Fruit fly (Drosophila melanogaster) whole organism, embryonic: ENCODE results near the gene tj.
A peak's percentile ranks its signal among the peaks of the same experiment; 100 is the strongest.

ENCODE experiments used
- BEAF-32 ChIP-seq: fragments of 200-800 bp; sonication (Bioruptor generic); optimal IDR thresholded peaks from 3 replicates; lab custom pipeline; 2017; ENCODE audit warnings: missing biosample characterization, missing genetic modification characterization, mild to moderate bottlenecking, moderate library complexity, missing genetic modification reagents
- Bteb2 ChIP-seq: fragments of 200-800 bp; sonication (Bioruptor generic); optimal IDR thresholded peaks from 2 replicates; lab custom pipeline; 2016; ENCODE audit warnings: missing biosample characterization, missing genetic modification characterization
- CG10147 ChIP-seq: fragments of 200-800 bp; sonication (Bioruptor generic); optimal IDR thresholded peaks from 2 replicates; lab custom pipeline; 2019; ENCODE audit warnings: missing biosample characterization, mild to moderate bottlenecking, missing genetic modification characterization, moderate library complexity
- CG11456 ChIP-seq: fragments of 200-800 bp; sonication (Bioruptor generic); IDR thresholded peaks from 3 replicates; pipeline ENCODE4 v1.3.6; 2022; ENCODE audit warnings: missing biosample characterization, missing genetic modification characterization
- CG12391 ChIP-seq: fragments of 200-800 bp; sonication (Bioruptor generic); optimal IDR thresholded peaks from 3 replicates; lab custom pipeline; 2018; ENCODE audit warnings: missing biosample characterization, mild to moderate bottlenecking, missing genetic modification characterization, moderate library complexity
- CG14860 ChIP-seq: fragments of 200-800 bp; sonication (Bioruptor generic); IDR thresholded peaks from 3 replicates; pipeline ENCODE4 v1.3.6; 2022; ENCODE audit warnings: missing biosample characterization, missing genetic modification characterization; ENCODE audit not compliant: partially characterized antibody
- CG1603 ChIP-seq: fragments of 200-800 bp; sonication (Bioruptor generic); optimal IDR thresholded peaks from 2 replicates; lab custom pipeline; 2019; ENCODE audit warnings: missing biosample characterization, mild to moderate bottlenecking, missing genetic modification characterization, moderate library complexity
- CG17829 ChIP-seq: fragments of 200-800 bp; optimal IDR thresholded peaks from 2 replicates; lab custom pipeline; 2019; ENCODE audit warnings: missing biosample characterization, mild to moderate bottlenecking, missing genetic modification characterization, moderate library complexity
- CG17912 ChIP-seq: fragments of 200-800 bp; sonication (Bioruptor generic); optimal IDR thresholded peaks from 2 replicates; lab custom pipeline; 2018; ENCODE audit warnings: missing biosample characterization, mild to moderate bottlenecking, missing genetic modification characterization
- CG2120 ChIP-seq: fragments of 200-800 bp; sonication (Bioruptor generic); optimal IDR thresholded peaks from 3 replicates; lab custom pipeline; 2016; ENCODE audit warnings: missing biosample characterization, missing genetic modification characterization
- CG2199 ChIP-seq: fragments of 200-800 bp; sonication (Bioruptor generic); IDR thresholded peaks from 3 replicates; pipeline ENCODE4 v1.3.6; 2022; ENCODE audit warnings: missing biosample characterization, missing genetic modification characterization
- CG31441 ChIP-seq: fragments of 200-800 bp; sonication (Bioruptor generic); IDR thresholded peaks from 2 replicates; pipeline ENCODE4 v1.3.6; 2022; ENCODE audit warnings: missing biosample characterization, missing genetic modification characterization
- CG33557 ChIP-seq: fragments of 200-800 bp; sonication (Bioruptor generic); optimal IDR thresholded peaks from 2 replicates; lab custom pipeline; 2019; ENCODE audit warnings: missing biosample characterization, mild to moderate bottlenecking, missing genetic modification characterization, moderate library complexity
- CG4617 ChIP-seq: fragments of 200-800 bp; sonication (Bioruptor generic); optimal IDR thresholded peaks from 3 replicates; lab custom pipeline; 2016; ENCODE audit warnings: missing biosample characterization, missing genetic modification characterization, borderline replicate concordance
- CG7372 ChIP-seq: fragments of 200-800 bp; sonication (Bioruptor generic); IDR thresholded peaks from 2 replicates; pipeline ENCODE4 v1.3.6; 2022; ENCODE audit warnings: missing biosample characterization, missing genetic modification characterization
- CG8281 ChIP-seq: fragments of 200-800 bp; sonication (Bioruptor generic); optimal IDR thresholded peaks from 2 replicates; lab custom pipeline; 2018; ENCODE audit warnings: missing biosample characterization, mild to moderate bottlenecking, missing genetic modification characterization, moderate library complexity
- CG8290 ChIP-seq, 3 experiments: fragments of 200-800 bp; sonication (Bioruptor generic); optimal IDR thresholded peaks; 2 replicates each; lab custom pipeline; 2016 to 2019; ENCODE audit warnings: missing biosample characterization in 3 of 3, missing genetic modification characterization in 3 of 3, mild to moderate bottlenecking in 2 of 3, moderate library complexity in 1 of 3
- CG9609 ChIP-seq: fragments of 200-800 bp; sonication (Bioruptor generic); optimal IDR thresholded peaks from 3 replicates; lab custom pipeline; 2016; ENCODE audit warnings: missing biosample characterization, missing genetic modification characterization
- CG9817 ChIP-seq: fragments of 200-800 bp; sonication (Bioruptor generic); optimal IDR thresholded peaks from 2 replicates; lab custom pipeline; 2018; ENCODE audit warnings: missing biosample characterization, mild to moderate bottlenecking, missing genetic modification characterization, moderate library complexity
- D19A ChIP-seq: fragments of 200-800 bp; optimal IDR thresholded peaks from 3 replicates; lab custom pipeline; 2019; ENCODE audit warnings: missing biosample characterization, mild to moderate bottlenecking, missing genetic modification characterization, moderate library complexity
- Ets97D ChIP-seq: fragments of 200-800 bp; sonication (Bioruptor generic); optimal IDR thresholded peaks from 3 replicates; lab custom pipeline; 2016; ENCODE audit warnings: missing biosample characterization, missing genetic modification characterization
- H2.0 ChIP-seq: fragments of 200-800 bp; sonication (Bioruptor generic); IDR thresholded peaks from 2 replicates; pipeline ENCODE4 v1.3.6; 2022; ENCODE audit warnings: missing biosample characterization, missing genetic modification characterization
- HmgZ ChIP-seq: fragments of 200-800 bp; sonication (Bioruptor generic); optimal IDR thresholded peaks from 2 replicates; lab custom pipeline; 2018; ENCODE audit warnings: missing biosample characterization, mild to moderate bottlenecking, missing genetic modification characterization
- Hr51 ChIP-seq, 2 experiments: fragments of 200-800 bp; sonication (Bioruptor generic); optimal IDR thresholded peaks; 2 replicates in 1 of 2; 3 replicates in 1 of 2; lab custom pipeline; 2016 to 2018; ENCODE audit warnings: missing biosample characterization in 2 of 2, missing genetic modification characterization in 2 of 2, mild to moderate bottlenecking in 1 of 2, moderate library complexity in 1 of 2
- Hsf ChIP-seq: fragments of 200-800 bp; sonication (Bioruptor generic); optimal IDR thresholded peaks from 3 replicates; lab custom pipeline; 2016; ENCODE audit warnings: missing biosample characterization, missing genetic modification characterization
- Meics ChIP-seq: fragments of 200-800 bp; sonication (Bioruptor generic); optimal IDR thresholded peaks from 2 replicates; lab custom pipeline; 2017; ENCODE audit warnings: missing biosample characterization, mild to moderate bottlenecking, missing genetic modification characterization
- Mrtf ChIP-seq: fragments of 200-800 bp; sonication (Bioruptor generic); IDR thresholded peaks from 3 replicates; pipeline ENCODE4 v1.3.6; 2022; ENCODE audit warnings: missing biosample characterization, missing genetic modification characterization
- Nf-YC ChIP-seq: fragments of 200-800 bp; optimal IDR thresholded peaks from 3 replicates; lab custom pipeline; 2019; ENCODE audit warnings: missing biosample characterization, mild to moderate bottlenecking, missing genetic modification characterization, moderate library complexity
- Opbp ChIP-seq: fragments of 200-800 bp; sonication (Bioruptor generic); IDR thresholded peaks from 3 replicates; pipeline ENCODE4 v1.3.6; 2022; ENCODE audit warnings: missing biosample characterization, missing genetic modification characterization; ENCODE audit not compliant: partially characterized antibody
- PHDP ChIP-seq: fragments of 200-800 bp; sonication (Bioruptor generic); optimal IDR thresholded peaks from 3 replicates; lab custom pipeline; 2018; ENCODE audit warnings: missing biosample characterization, mild to moderate bottlenecking, missing genetic modification characterization, moderate library complexity
- Pdp1 ChIP-seq, 2 experiments: fragments of 200-800 bp; sonication (Bioruptor generic); optimal IDR thresholded peaks; 3 replicates each; lab custom pipeline; 2016; ENCODE audit warnings: missing biosample characterization in 2 of 2, missing genetic modification characterization in 2 of 2, mild to moderate bottlenecking in 1 of 2, moderate library complexity in 1 of 2
- Xbp1 ChIP-seq: fragments of 200-800 bp; sonication (Bioruptor generic); optimal IDR thresholded peaks from 3 replicates; lab custom pipeline; 2016; ENCODE audit warnings: missing biosample characterization, mild to moderate bottlenecking, missing genetic modification characterization
- Xrp1 ChIP-seq: fragments of 200-800 bp; sonication (Bioruptor generic); IDR thresholded peaks from 2 replicates; pipeline ENCODE4 v1.3.6; 2022; ENCODE audit warnings: missing biosample characterization, missing genetic modification characterization
- al ChIP-seq: fragments of 200-800 bp; sonication (Bioruptor generic); IDR thresholded peaks from 2 replicates; pipeline ENCODE4 v1.3.6; 2022; ENCODE audit warnings: missing biosample characterization, missing genetic modification characterization
- chif ChIP-seq, 2 experiments: fragments of 200-800 bp; sonication (Bioruptor generic); optimal IDR thresholded peaks; 3 replicates each; lab custom pipeline; 2016; ENCODE audit warnings: missing biosample characterization in 2 of 2, missing genetic modification characterization in 2 of 2
- croc ChIP-seq: fragments of 200-800 bp; sonication (Bioruptor generic); conservative IDR thresholded peaks from 3 replicates; pipeline ENCODE4 v1.3.6; 2022; ENCODE audit warnings: missing biosample characterization, missing genetic modification characterization
- dysf ChIP-seq: fragments of 200-800 bp; sonication (Bioruptor generic); IDR thresholded peaks from 3 replicates; pipeline ENCODE4 v1.3.6; 2022; ENCODE audit warnings: missing biosample characterization, missing genetic modification characterization
- ems ChIP-seq: fragments of 200-800 bp; sonication (Bioruptor generic); optimal IDR thresholded peaks from 3 replicates; lab custom pipeline; 2016; ENCODE audit warnings: missing biosample characterization, missing genetic modification characterization
- grau ChIP-seq: fragments of 200-800 bp; optimal IDR thresholded peaks from 3 replicates; lab custom pipeline; 2019; ENCODE audit warnings: missing biosample characterization, mild to moderate bottlenecking, missing genetic modification characterization, moderate library complexity
- insv ChIP-seq, 2 experiments: fragments of 200-800 bp; sonication (Bioruptor generic); optimal IDR thresholded peaks; 3 replicates each; lab custom pipeline; 2016 to 2018; ENCODE audit warnings: missing biosample characterization in 2 of 2, missing genetic modification characterization in 2 of 2
- phol ChIP-seq: fragments of 200-800 bp; sonication (Bioruptor generic); optimal IDR thresholded peaks from 3 replicates; lab custom pipeline; 2018; ENCODE audit warnings: missing biosample characterization, mild to moderate bottlenecking, missing genetic modification characterization, moderate library complexity
- run ChIP-seq: fragments of 200-800 bp; sonication (Bioruptor generic); optimal IDR thresholded peaks from 3 replicates; lab custom pipeline; 2018; ENCODE audit warnings: missing biosample characterization, mild to moderate bottlenecking, missing genetic modification characterization
- twi ChIP-seq: fragments of 200-800 bp; optimal IDR thresholded peaks from 2 replicates; lab custom pipeline; 2019; ENCODE audit warnings: missing biosample characterization, mild to moderate bottlenecking, missing genetic modification characterization, moderate library complexity
- vnd ChIP-seq: fragments of 200-800 bp; sonication (Bioruptor generic); IDR thresholded peaks from 3 replicates; pipeline ENCODE4 v1.3.6; 2022; ENCODE audit warnings: missing biosample characterization, missing genetic modification characterization; ENCODE audit not compliant: partially characterized antibody
- vvl ChIP-seq: fragments of 200-800 bp; sonication (Bioruptor generic); IDR thresholded peaks from 2 replicates; pipeline ENCODE4 v1.3.6; 2022; ENCODE audit warnings: missing biosample characterization, missing genetic modification characterization

The tj gene

DNA sequence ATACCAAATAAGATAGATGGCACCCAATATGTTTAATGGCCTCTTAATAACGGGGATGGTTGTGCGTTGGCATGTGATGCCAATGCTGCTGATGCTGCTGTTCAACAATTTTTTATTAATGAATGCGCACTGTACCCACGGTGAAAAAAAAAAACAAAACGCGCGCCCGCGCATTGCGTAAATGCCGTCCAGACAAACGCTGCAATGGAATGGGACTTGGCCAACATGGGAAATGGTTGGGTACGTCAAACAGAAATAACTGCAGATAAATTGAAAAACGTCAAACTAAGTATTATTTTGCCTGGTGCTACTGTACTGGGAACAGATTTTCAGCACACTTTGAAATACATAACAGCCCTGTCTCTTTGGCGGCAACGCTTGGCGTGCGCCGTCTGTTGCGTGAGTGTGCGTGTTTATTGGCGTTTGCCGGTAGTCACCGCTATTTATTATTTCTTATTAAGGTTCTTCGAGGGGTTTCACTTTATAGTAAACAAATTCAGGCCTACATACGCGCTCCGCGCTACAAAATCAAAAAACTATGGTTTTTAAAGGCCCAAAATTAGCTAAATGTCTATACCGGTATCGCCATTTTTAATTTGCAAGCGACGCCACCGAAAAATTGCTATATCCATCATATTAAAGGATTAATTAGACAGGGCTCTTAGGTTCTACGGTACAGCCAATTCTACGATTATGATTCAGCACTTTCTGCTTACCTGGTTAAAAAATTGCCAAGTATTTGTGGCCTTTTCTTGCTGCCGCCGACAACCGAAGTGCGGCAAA lies 11.3 kb upstream of the tj start (continued):
- peak; percentile 5 for TF ChIP-seq Xbp1 (GFP tag; lab: Kevin White, UChicago)
- no peak; the same call in 1 of the 3 replicates for TF ChIP-seq Opbp (GFP tag; lab: Robert Waterston, UW)
- no peak for TF ChIP-seq twi (tag; lab: Kevin White, UChicago)
- peak; percentile 53; the same call in 1 of the 2 replicates for TF ChIP-seq Xrp1 (GFP tag; lab: Robert Waterston, UW)
- 0 out of 2 replicates have a peak, but pooled peaks have one; percentile 16 for TF ChIP-seq CG31441 (GFP tag; lab: Robert Waterston, UW)
- TF ChIP-seq ems (GFP tag; lab: Kevin White, UChicago) = peak; percentile 1
- TF ChIP-seq phol (tag; lab: Kevin White, UChicago) = peak; percentile 78
- TF ChIP-seq Hr51 (GFP tag; optimal IDR thresholded peaks at IDR 0.05; lab: Kevin White, UChicago) = peak in 1 of 2 experiments; percentile 20
- peak; percentile 54; the same call in 2 of the 3 replicates for TF ChIP-seq dysf (GFP tag; lab: Robert Waterston, UW)
- peak; percentile 16 for TF ChIP-seq CG12391 (tag; lab: Kevin White, UChicago)
- no peak for TF ChIP-seq CG7372 (GFP tag; lab: Robert Waterston, UW)
- TF ChIP-seq Pdp1 (GFP tag; optimal IDR thresholded peaks at IDR 0.05; lab: Kevin White, UChicago) = peak; percentile 22 to 51
- TF ChIP-seq chif (GFP tag; optimal IDR thresholded peaks at IDR 0.05; lab: Kevin White, UChicago) = peak in 1 of 2 experiments; percentile 10

DNA sequence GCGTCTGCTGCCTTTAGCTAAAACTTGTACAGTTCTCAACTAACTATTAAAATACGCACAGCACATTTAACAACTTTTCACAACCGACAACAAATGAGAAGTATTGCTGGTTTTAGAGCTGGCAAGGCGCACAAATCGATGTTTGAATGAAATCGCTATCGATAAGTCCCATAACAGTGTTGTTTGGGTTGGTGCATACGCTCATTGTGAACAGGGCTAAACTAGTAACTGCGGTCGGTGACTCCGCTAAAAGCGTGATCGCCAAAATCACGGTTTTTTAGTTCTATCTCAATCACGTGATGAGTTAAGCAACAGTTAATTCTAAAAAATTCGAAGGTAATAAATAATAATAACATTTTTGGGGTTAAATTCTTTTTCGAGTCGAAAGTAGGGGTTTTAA lies 10.7 kb upstream of the tj start, which contains the start of gene Top2:
TSS of gene Top2 (minus strand) at position 110 of the 400 bp plus-strand sequence.
- TF ChIP-seq CG9817 (tag; lab: Kevin White, UChicago) = peak; percentile 30
- TF ChIP-seq HmgZ = peak; percentile 84
- no peak for TF ChIP-seq CG33557
- TF ChIP-seq CG8290 (GFP tag; optimal IDR thresholded peaks at IDR 0.05; lab: Kevin White, UChicago) = peak; percentile 81
- peak in 1 of 2 experiments; percentile 88 for TF ChIP-seq CG8290 (tag; optimal IDR thresholded peaks at IDR 0.05; lab: Kevin White, UChicago)
- TF ChIP-seq Nf-YC (tag; lab: Kevin White, UChicago) = peak; percentile 14
- TF ChIP-seq CG10147 = peak; percentile 22
- peak; percentile 77 for TF ChIP-seq vnd (GFP tag; lab: Robert Waterston, UW)
- TF ChIP-seq H2.0 (GFP tag; lab: Robert Waterston, UW) = no peak
- TF ChIP-seq CG17912 (GFP tag; lab: Kevin White, UChicago) = peak; percentile 16
- peak; percentile 39 for TF ChIP-seq Hsf (GFP tag; lab: Kevin White, UChicago)
- TF ChIP-seq Ets97D (GFP tag; lab: Kevin White, UChicago) = peak; percentile 91
- peak; percentile 94 for TF ChIP-seq CG1603 (tag; lab: Kevin White, UChicago)
- TF ChIP-seq run (tag; lab: Kevin White, UChicago) = no peak
- peak; percentile 77 for TF ChIP-seq CG14860 (GFP tag; lab: Robert Waterston, UW)
- peak in 1 of 2 experiments; percentile 53 for TF ChIP-seq insv (GFP tag; optimal IDR thresholded peaks at IDR 0.05; lab: Kevin White, UChicago)
- TF ChIP-seq CG9609 (GFP tag; lab: Kevin White, UChicago) = peak; percentile 28
- peak; percentile 58 for TF ChIP-seq CG2120 (GFP tag; lab: Kevin White, UChicago)
- peak; percentile 9; the same call in 1 of the 2 replicates for TF ChIP-seq vvl
- no peak for TF ChIP-seq PHDP (tag; lab: Kevin White, UChicago)
- TF ChIP-seq Bteb2 (GFP tag; lab: Kevin White, UChicago) = peak; percentile 0
- TF ChIP-seq D19A (tag; lab: Kevin White, UChicago) = peak; percentile 18
- TF ChIP-seq CG8281 (tag; lab: Kevin White, UChicago) = no peak
- TF ChIP-seq BEAF-32 = peak; percentile 92
- peak; percentile 79; the same call in 2 of the 3 replicates for TF ChIP-seq CG2199 (GFP tag; lab: Robert Waterston, UW)
- peak; percentile 36 for TF ChIP-seq phol (tag; lab: Kevin White, UChicago)
- peak; percentile 55 for TF ChIP-seq grau (tag; lab: Kevin White, UChicago)
- no peak for TF ChIP-seq Mrtf
- TF ChIP-seq CG4617 (GFP tag; lab: Kevin White, UChicago) = peak; percentile 82
- TF ChIP-seq CG11456 (GFP tag; lab: Robert Waterston, UW) = peak; percentile 61; the same call in 1 of the 3 replicates
- TF ChIP-seq croc (GFP tag; lab: Robert Waterston, UW) = no peak
- TF ChIP-seq al = no peak
- TF ChIP-seq Meics (GFP tag; lab: Kevin White, UChicago) = no peak
- peak; percentile 74 for TF ChIP-seq CG17829 (tag; lab: Kevin White, UChicago)
